Fruit fly (Drosophila melanogaster): ENCODE data around the gene X11Lbeta.

DNA sequence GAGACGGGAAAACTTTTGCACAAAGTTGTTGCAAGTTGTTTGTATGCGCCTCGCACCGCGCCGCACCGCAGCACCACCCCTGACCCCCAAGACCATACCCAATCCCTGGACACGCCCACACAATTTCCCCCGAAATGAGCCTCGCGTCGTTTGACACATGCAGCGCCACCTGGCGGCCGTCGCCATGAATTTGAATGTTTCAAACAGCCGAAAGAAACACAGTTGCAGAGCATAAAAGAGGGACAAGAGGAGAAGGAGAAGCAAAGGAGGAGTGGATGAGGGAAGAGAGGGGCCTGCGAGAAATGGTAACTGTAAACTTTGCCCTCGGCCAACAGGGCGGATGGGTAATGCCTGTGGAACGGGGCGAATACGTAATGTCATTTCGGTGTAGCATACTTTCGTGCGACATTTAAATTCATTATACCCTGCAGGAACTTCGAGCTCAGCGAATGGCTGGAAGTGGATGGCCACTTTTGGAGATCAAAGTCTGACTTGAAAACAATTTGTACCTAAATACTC is 14.8 kb downstream of the X11Lbeta start:
- no peak for TF ChIP-seq CG12071 (GFP tag; optimal IDR thresholded peaks at IDR 0.05)
- TF ChIP-seq Spps (tag; optimal IDR thresholded peaks at IDR 0.05), result no peak
- no peak for TF ChIP-seq Dfd (GFP tag; optimal IDR thresholded peaks at IDR 0.05)
- TF ChIP-seq hkb (optimal IDR thresholded peaks at IDR 0.05), result no peak
- no peak for TF ChIP-seq hkb (GFP tag; IDR thresholded peaks at IDR 0.05)
- no peak for TF ChIP-seq Ets97D (GFP tag; optimal IDR thresholded peaks at IDR 0.05)
- no peak for TF ChIP-seq D19B (GFP tag; optimal IDR thresholded peaks at IDR 0.05)
- TF ChIP-seq vnd (GFP tag; IDR thresholded peaks at IDR 0.05; ENCODE audit: partially characterized antibody), result no peak
- TF ChIP-seq sens (GFP tag), result peak; percentile 14
